Fruit fly (Drosophila melanogaster): ENCODE data around the gene promL.
A peak's percentile ranks its signal among the peaks of the same experiment; 100 is the strongest.

promL gene

DNA sequence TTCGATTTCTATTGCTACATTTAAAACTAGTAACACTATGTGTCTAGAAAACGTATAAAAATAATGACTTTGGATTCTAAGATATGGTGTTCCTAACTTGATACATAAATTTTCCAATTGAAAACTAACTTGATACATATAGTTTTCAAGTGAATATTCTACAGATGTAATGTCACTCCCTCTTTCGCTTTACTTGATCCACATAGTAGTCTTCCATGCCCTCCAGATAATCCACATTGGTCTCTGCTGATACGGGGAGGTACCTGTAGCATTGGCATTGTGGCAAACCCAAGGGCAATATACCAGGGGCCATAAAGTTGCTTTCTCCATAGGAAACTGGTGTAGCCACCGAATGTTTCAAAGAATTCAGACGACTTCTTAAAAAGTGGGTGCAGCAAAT lies 16.4 kb downstream of the promL start, which contains the start of gene CG45066:
Gene CG45066, minus strand, starts transcription at position 101 of the 400 bp plus-strand sequence.
- TF ChIP-seq CG1832 (GFP tag; optimal IDR thresholded peaks at IDR 0.05) (no peak), NC2α (GFP tag; optimal IDR thresholded peaks at IDR 0.05) (no peak), Hr78 (GFP tag; optimal IDR thresholded peaks at IDR 0.05) (no peak), Atf6 (GFP tag; IDR thresholded peaks at IDR 0.05) (no peak), CG7987 (GFP tag; optimal IDR thresholded peaks at IDR 0.05) (no peak), HLH3B (GFP tag; IDR thresholded peaks at IDR 0.05) (no peak), CG33213 (GFP tag; optimal IDR thresholded peaks at IDR 0.05) (no peak), B-H2 (GFP tag; optimal IDR thresholded peaks at IDR 0.05) (no peak), CG43689 (GFP tag; IDR thresholded peaks at IDR 0.05) (no peak), Hey (tag; optimal IDR thresholded peaks at IDR 0.05) (no peak), NC2β (GFP tag; optimal IDR thresholded peaks at IDR 0.05) (no peak), CG34422 (GFP tag; IDR thresholded peaks at IDR 0.05) (no peak), bbx (GFP tag; IDR thresholded peaks at IDR 0.05; ENCODE audit: partially characterized antibody) (no peak)

DNA sequence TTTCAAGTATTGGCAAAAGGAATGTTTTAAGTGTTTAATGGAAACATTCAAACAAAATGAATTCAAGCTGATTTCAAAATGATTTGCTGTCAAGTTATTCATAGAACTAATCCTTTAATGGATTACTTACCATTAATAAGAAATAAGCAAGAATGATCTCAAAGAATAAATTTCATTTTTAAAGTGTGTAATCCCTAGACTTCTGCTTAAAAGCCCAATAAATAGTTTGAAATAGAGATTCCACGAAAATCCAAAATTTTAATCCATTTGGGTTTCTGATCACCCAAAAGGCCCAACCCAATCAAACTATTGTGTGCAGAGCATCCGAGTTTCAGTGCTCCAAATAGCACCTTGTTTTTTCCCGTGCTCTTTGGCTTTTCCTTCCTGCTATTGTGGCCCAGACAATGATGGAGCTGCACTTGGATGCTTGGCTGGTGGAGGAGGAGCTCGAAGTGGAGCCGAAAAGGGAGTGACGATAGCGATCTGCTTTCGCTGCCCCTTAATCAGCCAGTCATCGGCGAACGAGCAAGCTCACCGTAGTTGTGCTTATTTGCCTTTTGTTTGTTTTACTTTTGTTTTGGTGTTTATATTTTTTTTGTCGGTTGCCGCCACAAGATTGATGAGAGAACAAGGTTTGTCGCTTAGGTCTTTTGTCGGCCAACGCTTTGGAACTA lies 18.0 kb downstream of the promL start:
- TF ChIP-seq z (GFP tag; IDR thresholded peaks at IDR 0.05) (no peak), ara (GFP tag; IDR thresholded peaks at IDR 0.05) (no peak), Stat92E (GFP tag; optimal IDR thresholded peaks at IDR 0.05) (no peak), CTCF (GFP tag; optimal IDR thresholded peaks at IDR 0.05) (no peak), dpn (GFP tag; optimal IDR thresholded peaks at IDR 0.05) (no peak), Blimp-1 (GFP tag; optimal IDR thresholded peaks at IDR 0.05) (peak; percentile 35), oc (tag; optimal IDR thresholded peaks at IDR 0.05) (peak; percentile 10), Neu2 (GFP tag; optimal IDR thresholded peaks at IDR 0.05; ENCODE audit: borderline replicate concordance) (no peak), yki (optimal IDR thresholded peaks at IDR 0.05) (no peak), pho (GFP tag; optimal IDR thresholded peaks at IDR 0.05) (no peak), Med (GFP tag) (no peak), CG15011 (GFP tag; optimal IDR thresholded peaks at IDR 0.05) (no peak), CG11560 (tag; IDR thresholded peaks at IDR 0.05) (no peak), nom (GFP tag; optimal IDR thresholded peaks at IDR 0.05) (peak; percentile 35), Asciz (GFP tag; optimal IDR thresholded peaks at IDR 0.05) (no peak), Nf-YA (GFP tag; IDR thresholded peaks at IDR 0.05) (no peak), CG30431 (GFP tag; optimal IDR thresholded peaks at IDR 0.05) (no peak), grn (GFP tag; optimal IDR thresholded peaks at IDR 0.05) (peak; percentile 79), chn (GFP tag; optimal IDR thresholded peaks at IDR 0.05) (no peak), CG7839 (tag; optimal IDR thresholded peaks at IDR 0.05) (no peak), CG43689 (GFP tag; IDR thresholded peaks at IDR 0.05) (no peak), CG13287 (GFP tag; IDR thresholded peaks at IDR 0.05; ENCODE audit: partially characterized antibody) (no peak), ATbp (GFP tag; optimal IDR thresholded peaks at IDR 0.05) (no peak), CG8359 (GFP tag; optimal IDR thresholded peaks at IDR 0.05; ENCODE audit: borderline replicate concordance) (no peak), Dref (GFP tag; IDR thresholded peaks at IDR 0.05) (no peak), cato (GFP tag; optimal IDR thresholded peaks at IDR 0.05; ENCODE audit: borderline replicate concordance) (no peak), sqz (GFP tag; optimal IDR thresholded peaks at IDR 0.05) (no peak), chinmo (GFP tag; IDR thresholded peaks at IDR 0.05; ENCODE audit: partially characterized antibody) (0 out of 4 replicates have a peak, but pooled peaks have one; percentile 12), CG3995 (GFP tag; optimal IDR thresholded peaks at IDR 0.05) (no peak)
